Worm (Caenorhabditis elegans) whole organism, early embryonic: ENCODE results near the gene ttr-15.

ENCODE experiments used
- B0310.2 ChIP-seq: sonication (generic microtip); optimal IDR thresholded peaks from 2 replicates; lab custom pipeline; 2016; ENCODE audit warnings: mild to moderate bottlenecking, missing genetic modification characterization, missing compliant biosample characterization
- aly-1 ChIP-seq: sonication (generic microtip); optimal IDR thresholded peaks from 2 replicates; lab custom pipeline; 2016; ENCODE audit warnings: missing genetic modification characterization, missing compliant biosample characterization
- ama-1 ChIP-seq: fragments of 150-350 bp; optimal IDR thresholded peaks from 2 replicates; lab custom pipeline; 2014
- ceh-13 ChIP-seq: fragments of 200-800 bp; sonication (Bioruptor generic); optimal IDR thresholded peaks from 2 replicates; lab custom pipeline; 2018; ENCODE audit warnings: mild to moderate bottlenecking, missing genetic modification characterization, missing compliant biosample characterization
- ceh-36 ChIP-seq: sonication (generic microtip); optimal IDR thresholded peaks from 2 replicates; lab custom pipeline; 2016; ENCODE audit warnings: missing genetic modification characterization, inconsistent platforms, missing compliant biosample characterization
- ets-7 ChIP-seq: sonication (generic microtip); optimal IDR thresholded peaks from 2 replicates; lab custom pipeline; 2016; ENCODE audit warnings: missing genotype, missing genetic modification characterization, missing compliant biosample characterization
- flt-1 ChIP-seq: fragments of 200-800 bp; sonication (Bioruptor generic); IDR thresholded peaks from 2 replicates; pipeline ENCODE4 v1.3.6; 2022; ENCODE audit warnings: missing genetic modification characterization, missing compliant biosample characterization
- hmbx-1 ChIP-seq: sonication (generic microtip); optimal IDR thresholded peaks from 2 replicates; lab custom pipeline; 2016; ENCODE audit warnings: mild to moderate bottlenecking, missing genetic modification characterization, missing compliant biosample characterization
- hnd-1 ChIP-seq: sonication (generic microtip); optimal IDR thresholded peaks from 2 replicates; lab custom pipeline; 2016; ENCODE audit warnings: missing genetic modification characterization, missing compliant biosample characterization
- pes-1 ChIP-seq: fragments of 200-800 bp; sonication (Bioruptor generic); IDR thresholded peaks from 2 replicates; pipeline ENCODE4 v1.3.6; 2022; ENCODE audit warnings: missing genetic modification reagents, missing genetic modification characterization, missing compliant biosample characterization
- scrt-1 ChIP-seq: fragments of 200-800 bp; sonication (Bioruptor generic); IDR thresholded peaks from 2 replicates; pipeline ENCODE4 v1.3.6; 2022; ENCODE audit warnings: missing genetic modification characterization, missing compliant biosample characterization
- tbx-37 ChIP-seq: fragments of 200-800 bp; sonication (Bioruptor generic); conservative IDR thresholded peaks from 2 replicates; pipeline ENCODE4 v1.3.6; 2022; ENCODE audit warnings: missing genetic modification reagents, missing genetic modification characterization, missing compliant biosample characterization
- tra-4 ChIP-seq: sonication (generic microtip); optimal IDR thresholded peaks from 2 replicates; lab custom pipeline; 2017; ENCODE audit warnings: missing genetic modification characterization, missing compliant biosample characterization

DNA sequence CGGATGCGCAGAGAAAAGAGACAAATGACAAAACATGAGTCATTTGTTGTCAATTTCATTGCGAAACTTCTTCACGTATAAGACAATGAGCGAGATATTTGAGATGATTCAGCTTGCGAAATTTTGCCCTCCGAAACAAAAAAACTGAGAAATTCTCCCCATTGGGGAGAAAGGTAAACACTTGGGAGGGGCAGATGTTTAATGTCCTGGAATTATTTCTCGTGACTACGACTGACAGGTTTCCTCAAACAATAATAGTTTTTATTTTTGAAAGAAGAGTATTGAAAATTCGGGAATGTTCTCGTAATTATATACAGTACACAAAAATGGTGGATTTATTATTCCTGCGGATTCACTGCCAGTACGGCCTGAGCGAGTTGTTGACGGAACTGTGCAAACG is 6.4 kb upstream of the ttr-15 start:
- TF ChIP-seq ets-7 (tag; lab: Kevin White, UChicago) = no peak
- no peak for TF ChIP-seq ceh-13 (GFP tag; lab: Kevin White, UChicago)
- no peak for TF ChIP-seq tbx-37 (GFP tag; lab: Robert Waterston, UW)
- no peak for TF ChIP-seq ceh-36 (tag; lab: Kevin White, UChicago)
- TF ChIP-seq ama-1 (lab: Kevin White, UChicago) = no peak
- TF ChIP-seq hmbx-1 (tag; lab: Kevin White, UChicago) = no peak
- no peak for TF ChIP-seq hnd-1 (tag; lab: Kevin White, UChicago)
- TF ChIP-seq scrt-1 (GFP tag; lab: Robert Waterston, UW) = no peak
- no peak for TF ChIP-seq aly-1
- no peak for TF ChIP-seq tra-4 (tag; lab: Kevin White, UChicago)
- TF ChIP-seq flt-1 (GFP tag; lab: Robert Waterston, UW) = no peak
- no peak for TF ChIP-seq pes-1
- no peak for TF ChIP-seq B0310.2 (tag; lab: Kevin White, UChicago)
